Fruit fly (Drosophila melanogaster) whole organism, embryonic: ENCODE results near the gene CG11356.

Experiments used
- B-H2 ChIP-seq: fragments of 200-800 bp; sonication (Bioruptor generic); optimal IDR thresholded peaks from 2 replicates; lab custom pipeline; 2018; ENCODE audit warnings: missing biosample characterization, mild to moderate bottlenecking, missing genetic modification characterization
- CG11085 ChIP-seq: fragments of 200-800 bp; sonication (Bioruptor generic); IDR thresholded peaks from 2 replicates; pipeline ENCODE4 v1.3.6; 2022; ENCODE audit warnings: missing biosample characterization, missing genetic modification characterization
- CG2199 ChIP-seq: fragments of 200-800 bp; sonication (Bioruptor generic); IDR thresholded peaks from 3 replicates; pipeline ENCODE4 v1.3.6; 2022; ENCODE audit warnings: missing biosample characterization, missing genetic modification characterization
- CG4424 ChIP-seq: fragments of 200-800 bp; sonication (Bioruptor generic); optimal IDR thresholded peaks from 3 replicates; lab custom pipeline; 2016; ENCODE audit warnings: missing biosample characterization, missing genetic modification characterization
- CG8478 ChIP-seq: fragments of >200 bp; optimal IDR thresholded peaks from 2 replicates; lab custom pipeline; 2018
- CG8924 ChIP-seq: fragments of 200-800 bp; optimal IDR thresholded peaks from 3 replicates; lab custom pipeline; 2019; ENCODE audit warnings: missing biosample characterization, mild to moderate bottlenecking, missing genetic modification characterization, moderate library complexity
- Med ChIP-seq: fragments of 200-800 bp; sonication (Bioruptor generic); peaks from one replicate; lab custom pipeline; 2016; ENCODE audit warnings: missing biosample characterization, missing genetic modification characterization, mild to moderate bottlenecking, inconsistent platforms, moderate library complexity
- Neu2 ChIP-seq: fragments of 200-800 bp; sonication (Bioruptor generic); optimal IDR thresholded peaks from 3 replicates; lab custom pipeline; 2016; ENCODE audit warnings: missing biosample characterization, missing genetic modification characterization, borderline replicate concordance
- br ChIP-seq: fragments of >200 bp; optimal IDR thresholded peaks from 2 replicates; lab custom pipeline; 2017
- ci ChIP-seq: fragments of 200-800 bp; sonication (Bioruptor generic); IDR thresholded peaks from 3 replicates; pipeline ENCODE4 v1.3.6; 2022; ENCODE audit warnings: missing biosample characterization, missing genetic modification characterization
- hkb ChIP-seq, 2 experiments: fragments of 200-800 bp in 1 of 2; fragments of >200 bp in 1 of 2; sonication (Bioruptor generic) in 1 of 2; IDR thresholded peaks in 1 of 2; optimal IDR thresholded peaks in 1 of 2; 2 replicates each; pipeline versions ENCODE4 v1.3.6 to Lab custom; 2017 to 2022; ENCODE audit warnings: missing biosample characterization in 1 of 2, missing genetic modification characterization in 1 of 2
- jumu ChIP-seq: fragments of 200-800 bp; sonication (Bioruptor generic); optimal IDR thresholded peaks from 3 replicates; lab custom pipeline; 2016; ENCODE audit warnings: missing biosample characterization, missing genetic modification characterization
- so ChIP-seq: fragments of 200-800 bp; sonication (Bioruptor generic); IDR thresholded peaks from 3 replicates; pipeline ENCODE4 v1.3.6; 2022; ENCODE audit warnings: missing biosample characterization, missing genetic modification characterization

DNA sequence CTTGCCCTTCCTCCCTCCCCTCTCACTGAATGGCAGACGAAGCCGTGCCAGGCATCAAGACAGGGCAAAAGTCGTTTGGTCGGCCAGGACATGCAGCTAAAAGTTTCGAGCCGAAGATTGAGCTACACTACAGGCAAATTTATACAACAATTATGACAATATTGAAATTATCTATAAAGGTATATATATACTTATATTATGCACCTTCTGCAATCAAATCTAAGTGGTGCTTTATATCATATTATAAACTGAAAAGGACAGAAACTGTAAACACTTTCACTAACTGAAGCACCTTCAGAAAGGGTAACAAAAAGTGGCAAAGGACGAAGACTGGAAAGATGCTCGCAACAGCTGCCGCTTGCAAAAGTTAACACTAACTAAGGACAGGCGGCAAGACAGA, 27.4 kb downstream of the CG11356 start:
- TF ChIP-seq B-H2 = no peak
- TF ChIP-seq hkb (optimal IDR thresholded peaks at IDR 0.05; lab: Kevin White, UChicago) = no peak
- no peak for TF ChIP-seq hkb (GFP tag; IDR thresholded peaks at IDR 0.05; lab: Robert Waterston, UW)
- no peak for TF ChIP-seq br (lab: Kevin White, UChicago)
- peak; percentile 24 for TF ChIP-seq CG8924 (tag; lab: Kevin White, UChicago)
- TF ChIP-seq ci (GFP tag; lab: Robert Waterston, UW) = no peak
- TF ChIP-seq Neu2 = no peak
- no peak for TF ChIP-seq Med (GFP tag; lab: Kevin White, UChicago)
- no peak for TF ChIP-seq CG11085 (GFP tag; lab: Robert Waterston, UW)
- TF ChIP-seq CG4424 (GFP tag; lab: Kevin White, UChicago) = peak; percentile 6
- TF ChIP-seq so (GFP tag; lab: Robert Waterston, UW) = no peak
- no peak for TF ChIP-seq jumu (GFP tag; lab: Kevin White, UChicago)
- no peak for TF ChIP-seq CG2199 (GFP tag; lab: Robert Waterston, UW)
- TF ChIP-seq CG8478 (lab: Kevin White, UChicago) = no peak
